Fruit fly (Drosophila melanogaster): Measurements from ENCODE around the gene CG44094.

CG44094 gene

dm6 chr3R:14557480-14558354, 18.7 kb downstream of the CG44094 start, which contains the start of gene Pde6:
Gene Pde6, minus strand, starts transcription at chr3R:14558304.
- TF ChIP-seq CG32121 (GFP tag; IDR thresholded peaks at IDR 0.05) (peak; percentile 85), CG10348 (GFP tag; IDR thresholded peaks at IDR 0.05) (no peak), D1 (tag; optimal IDR thresholded peaks at IDR 0.05) (no peak), Pif1A (GFP tag; optimal IDR thresholded peaks at IDR 0.05) (peak; percentile 85), gl (tag; optimal IDR thresholded peaks at IDR 0.05) (peak; percentile 53), CG4496 (GFP tag; IDR thresholded peaks at IDR 0.05) (peak; percentile 88), CG17806 (tag; optimal IDR thresholded peaks at IDR 0.05) (peak; percentile 28), rn (GFP tag; IDR thresholded peaks at IDR 0.05) (peak; percentile 73; the same call in 1 of the 2 replicates), CG12605 (GFP tag; IDR thresholded peaks at IDR 0.05) (peak; percentile 96), CG9948 (tag; optimal IDR thresholded peaks at IDR 0.05) (peak; percentile 29), CG14655 (GFP tag; optimal IDR thresholded peaks at IDR 0.05) (peak; percentile 81), CG8301 (tag; optimal IDR thresholded peaks at IDR 0.05) (peak; percentile 65), CG34367 (tag; optimal IDR thresholded peaks at IDR 0.05) (peak; percentile 44), CG15710 (tag; optimal IDR thresholded peaks at IDR 0.05) (peak; percentile 63), CG13204 (GFP tag; optimal IDR thresholded peaks at IDR 0.05) (peak; percentile 36), Pif1B (GFP tag; optimal IDR thresholded peaks at IDR 0.05) (peak; percentile 88), EcR (GFP tag; optimal IDR thresholded peaks at IDR 0.05) (no peak), fd96Ca (GFP tag; IDR thresholded peaks at IDR 0.05) (peak; percentile 84), Ets98B (GFP tag; IDR thresholded peaks at IDR 0.05) (peak; percentile 84), CG8159 (tag; optimal IDR thresholded peaks at IDR 0.05) (peak; percentile 13), Snoo (tag; optimal IDR thresholded peaks at IDR 0.05) (peak; percentile 14)

DNA sequence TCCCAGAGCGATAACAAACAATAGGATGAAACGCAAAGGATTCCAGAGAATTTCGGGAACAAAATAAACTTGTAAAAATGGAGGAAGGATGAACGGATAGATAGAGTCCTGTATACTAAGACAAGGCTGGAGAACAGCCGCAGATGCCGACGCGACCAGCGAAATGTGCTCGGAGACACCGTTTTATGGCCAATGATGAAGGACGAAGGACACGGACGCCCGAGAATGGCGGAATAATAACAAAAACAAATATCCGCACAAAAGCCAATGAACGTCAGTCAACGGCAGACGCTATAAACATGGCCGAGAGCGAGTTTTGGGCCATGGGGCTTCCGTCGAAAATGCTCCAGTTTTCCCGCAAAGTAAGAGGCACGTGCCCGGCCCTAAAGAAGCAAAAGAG, 21.4 kb downstream of the CG44094 start:
- TF ChIP-seq CG14655 (GFP tag; optimal IDR thresholded peaks at IDR 0.05) = no peak
- no peak for TF ChIP-seq CG15710 (tag; optimal IDR thresholded peaks at IDR 0.05)
- no peak for TF ChIP-seq CG8159 (tag; optimal IDR thresholded peaks at IDR 0.05)
- TF ChIP-seq rn (GFP tag; IDR thresholded peaks at IDR 0.05) = no peak
- no peak for TF ChIP-seq CG10348 (GFP tag; IDR thresholded peaks at IDR 0.05)
- TF ChIP-seq EcR (GFP tag; optimal IDR thresholded peaks at IDR 0.05) = no peak
- no peak for TF ChIP-seq Pif1A (GFP tag; optimal IDR thresholded peaks at IDR 0.05)
- no peak for TF ChIP-seq CG12605 (GFP tag; IDR thresholded peaks at IDR 0.05)
- no peak for TF ChIP-seq fd96Ca (GFP tag; IDR thresholded peaks at IDR 0.05)

DNA sequence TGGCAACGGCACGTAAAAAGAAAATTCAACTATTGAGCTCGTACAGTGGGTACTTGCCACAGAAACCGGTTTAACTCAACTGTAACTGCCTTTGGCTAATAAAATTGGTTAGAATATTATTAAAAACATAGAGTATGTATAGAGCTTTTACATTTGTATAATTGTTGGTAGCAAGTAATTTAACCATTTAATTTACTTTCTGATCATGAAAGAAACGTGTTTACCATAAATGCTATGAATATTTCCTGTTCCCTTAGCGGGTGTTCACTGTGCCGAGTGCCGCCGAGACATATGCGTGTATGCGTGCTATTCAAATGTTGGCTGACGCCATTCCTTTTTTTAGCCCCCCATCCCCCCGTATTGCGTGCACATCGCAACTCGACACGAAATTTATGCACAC, 27.7 kb downstream of the CG44094 start:
- TF ChIP-seq D1 (tag; optimal IDR thresholded peaks at IDR 0.05) (no peak), Ets98B (GFP tag; IDR thresholded peaks at IDR 0.05) (no peak), CG4496 (GFP tag; IDR thresholded peaks at IDR 0.05) (no peak), CG13204 (GFP tag; optimal IDR thresholded peaks at IDR 0.05) (no peak), CG9948 (tag; optimal IDR thresholded peaks at IDR 0.05) (no peak), Pif1A (GFP tag; optimal IDR thresholded peaks at IDR 0.05) (no peak), CG14655 (GFP tag; optimal IDR thresholded peaks at IDR 0.05) (no peak), gl (tag; optimal IDR thresholded peaks at IDR 0.05) (no peak), CG15710 (tag; optimal IDR thresholded peaks at IDR 0.05) (no peak), EcR (GFP tag; optimal IDR thresholded peaks at IDR 0.05) (no peak), Pif1B (GFP tag; optimal IDR thresholded peaks at IDR 0.05) (no peak), CG34367 (tag; optimal IDR thresholded peaks at IDR 0.05) (no peak), CG8159 (tag; optimal IDR thresholded peaks at IDR 0.05) (no peak), CG32121 (GFP tag; IDR thresholded peaks at IDR 0.05) (no peak), rn (GFP tag; IDR thresholded peaks at IDR 0.05) (no peak), CG12605 (GFP tag; IDR thresholded peaks at IDR 0.05) (no peak), CG17806 (tag; optimal IDR thresholded peaks at IDR 0.05) (no peak), CG8301 (tag; optimal IDR thresholded peaks at IDR 0.05) (no peak)

DNA sequence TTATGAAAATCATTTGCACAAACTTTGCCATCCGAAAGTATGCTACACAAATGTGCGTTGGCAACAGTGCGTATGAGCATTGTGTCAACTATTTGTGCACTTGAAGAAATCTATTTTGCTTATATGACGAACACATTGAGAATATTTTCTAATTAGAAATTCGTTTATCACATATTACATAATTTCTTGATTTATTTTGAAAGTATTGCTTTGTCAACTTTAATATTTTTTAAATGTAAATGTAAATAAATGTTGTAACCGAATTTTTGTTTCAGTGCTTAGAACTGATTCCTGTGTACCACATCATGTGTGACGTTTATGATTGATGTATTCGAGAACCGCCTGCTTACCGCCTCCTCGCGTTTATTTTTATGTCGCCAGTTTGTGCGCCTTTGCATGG, 34.4 kb downstream of the CG44094 start:
- no peak for TF ChIP-seq Ets98B (GFP tag; IDR thresholded peaks at IDR 0.05)
- no peak for TF ChIP-seq CG32121 (GFP tag; IDR thresholded peaks at IDR 0.05)
- TF ChIP-seq Pif1A (GFP tag; optimal IDR thresholded peaks at IDR 0.05) = no peak
- TF ChIP-seq D1 (tag; optimal IDR thresholded peaks at IDR 0.05) = no peak
- no peak for TF ChIP-seq CG12605 (GFP tag; IDR thresholded peaks at IDR 0.05)
- TF ChIP-seq CG13204 (GFP tag; optimal IDR thresholded peaks at IDR 0.05) = no peak
- TF ChIP-seq CG8159 (tag; optimal IDR thresholded peaks at IDR 0.05) = no peak
- TF ChIP-seq rn (GFP tag; IDR thresholded peaks at IDR 0.05) = no peak
- no peak for TF ChIP-seq Pif1B (GFP tag; optimal IDR thresholded peaks at IDR 0.05)
- TF ChIP-seq CG15710 (tag; optimal IDR thresholded peaks at IDR 0.05) = no peak
- no peak for TF ChIP-seq CG10348 (GFP tag; IDR thresholded peaks at IDR 0.05)
- no peak for TF ChIP-seq CG14655 (GFP tag; optimal IDR thresholded peaks at IDR 0.05)
- no peak for TF ChIP-seq EcR (GFP tag; optimal IDR thresholded peaks at IDR 0.05)

dm6 chr3R:14526657-14527056, 49.8 kb downstream of the CG44094 start:
- TF ChIP-seq CG4496 (GFP tag; IDR thresholded peaks at IDR 0.05) = no peak
- no peak for TF ChIP-seq fd96Ca (GFP tag; IDR thresholded peaks at IDR 0.05)
- TF ChIP-seq EcR (GFP tag; optimal IDR thresholded peaks at IDR 0.05) = no peak
- no peak for TF ChIP-seq CG34367 (tag; optimal IDR thresholded peaks at IDR 0.05)

All from whole organism, pupa.